Fruit fly (Drosophila melanogaster): ENCODE data around the gene Eig71Eb.

DNA sequence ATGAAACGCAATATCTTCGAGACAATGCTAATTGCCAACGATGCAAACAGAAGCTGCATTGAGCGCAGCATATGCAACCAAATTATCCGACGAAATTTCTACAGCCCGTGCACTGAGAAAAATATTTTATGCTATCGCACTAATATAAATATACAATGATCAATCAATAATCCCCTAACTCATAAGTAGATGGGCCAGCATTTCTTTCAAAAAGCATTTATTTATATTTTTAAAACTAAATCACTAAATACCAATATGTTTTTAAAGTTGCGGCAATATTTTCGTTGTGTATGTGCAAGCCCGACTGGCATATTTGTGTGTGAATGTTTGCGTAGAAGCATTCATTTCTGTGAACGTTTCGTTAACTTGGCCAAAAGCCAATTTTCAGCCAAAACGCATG, 3.6 kb upstream of the Eig71Eb start:
- no peak for TF ChIP-seq vri (GFP tag; optimal IDR thresholded peaks at IDR 0.05)
- no peak for TF ChIP-seq CG11762 (GFP tag; optimal IDR thresholded peaks at IDR 0.05; ENCODE audit: insufficient read depth)
- no peak for TF ChIP-seq CG16779 (tag; optimal IDR thresholded peaks at IDR 0.05)
- TF ChIP-seq CG32006 (GFP tag; optimal IDR thresholded peaks at IDR 0.05), result no peak
- no peak for TF ChIP-seq fd85E (GFP tag; optimal IDR thresholded peaks at IDR 0.05)
- no peak for TF ChIP-seq CG4318 (GFP tag; optimal IDR thresholded peaks at IDR 0.05)
- no peak for TF ChIP-seq dac (GFP tag; optimal IDR thresholded peaks at IDR 0.05)
- no peak for TF ChIP-seq CG6276 (GFP tag; optimal IDR thresholded peaks at IDR 0.05)
